Fruit fly (Drosophila melanogaster) whole organism, larva: ENCODE measurements around the gene CG17032.

Experiments used
- noc ChIP-seq: fragments of 200-800 bp; sonication (Bioruptor generic); optimal IDR thresholded peaks from 3 replicates; lab custom pipeline; 2019; ENCODE audit warnings: missing biosample characterization, mild to moderate bottlenecking, missing genetic modification characterization, moderate library complexity

CG17032 gene

DNA sequence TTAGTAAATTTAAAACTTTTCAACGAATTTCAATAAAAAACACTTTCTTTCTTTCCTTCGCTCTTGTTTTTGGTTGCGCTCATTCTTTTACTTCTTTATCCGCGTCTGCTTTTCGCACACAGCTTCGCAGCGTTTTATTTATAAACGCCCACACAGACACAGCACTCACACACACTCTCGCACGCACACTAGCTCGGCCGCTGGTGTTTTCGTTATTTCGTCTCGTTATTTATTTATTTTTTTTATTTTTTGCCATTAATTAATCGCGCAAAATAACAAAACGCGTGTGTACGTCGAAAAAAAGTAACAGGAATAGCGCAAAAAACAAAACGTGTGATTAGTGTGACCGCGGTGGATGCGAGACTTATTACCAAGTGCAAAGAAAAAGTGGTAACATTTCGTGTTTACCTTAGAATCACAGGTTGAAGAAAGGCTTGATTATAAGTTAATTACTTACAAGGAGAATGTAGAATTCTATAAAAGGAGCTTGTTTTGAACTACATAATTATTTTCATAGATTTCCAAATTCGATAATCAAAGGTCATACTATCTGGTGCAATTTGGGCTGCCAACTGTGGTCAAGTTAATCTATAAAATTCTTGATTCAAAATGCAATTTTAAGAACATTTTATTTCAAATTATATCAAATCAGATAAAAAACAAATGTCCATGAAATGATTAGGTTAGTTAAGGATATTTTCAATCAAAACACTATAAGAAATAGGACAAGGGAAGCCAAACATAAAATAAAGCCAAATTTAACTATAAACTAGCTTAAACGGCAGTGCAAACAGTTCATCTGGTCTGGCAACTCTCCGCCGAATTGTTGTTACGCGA lies 46.0 kb downstream of the CG17032 start, which contains the start of the genes hzg and mRpS31:
TSS of gene hzg (minus strand) at position 336 of the 837 bp plus-strand sequence.
TSS of gene mRpS31 (plus strand) at position 793 of the 837 bp plus-strand sequence.
- peak; percentile 49 for TF ChIP-seq noc

dm6 chr3L:16010176-16010575 lies 51.5 kb downstream of the CG17032 start:
- no peak for TF ChIP-seq noc
